Worm (Caenorhabditis elegans): ENCODE measurements around the gene C44H4.6.

DNA sequence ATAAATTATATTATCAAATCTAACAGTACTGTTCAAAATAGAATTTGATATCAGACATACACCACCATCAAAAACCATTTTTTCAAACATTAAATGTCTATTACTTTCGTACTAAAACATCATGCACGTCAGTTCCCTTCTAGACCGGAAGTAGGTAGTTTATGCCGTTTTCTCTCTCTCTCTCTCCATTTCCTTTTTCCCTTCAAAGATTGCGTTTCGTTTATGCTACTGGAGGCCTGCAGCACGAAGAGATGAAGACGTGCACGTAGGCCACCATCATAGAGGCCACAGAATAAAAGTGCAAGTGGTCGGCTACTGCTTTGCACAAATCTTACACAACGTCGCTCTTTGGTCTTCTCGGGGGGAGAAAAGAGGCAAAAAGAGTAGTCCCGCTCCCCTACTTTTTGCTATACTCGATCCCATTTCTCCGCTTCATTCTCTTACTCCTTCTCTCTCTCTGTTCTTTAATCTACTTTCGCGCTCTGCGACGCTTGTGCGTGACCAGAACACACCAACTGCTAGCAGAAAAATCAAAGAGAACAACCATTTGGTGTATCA is 37.6 kb downstream of the C44H4.6 start:
- TF ChIP-seq zip-2 (tag; optimal IDR thresholded peaks at IDR 0.05) (no peak), fkh-10 (GFP tag; optimal IDR thresholded peaks at IDR 0.05) (peak; percentile 68), mdl-1 (tag; optimal IDR thresholded peaks at IDR 0.05) (peak; percentile 55 to 71), ceh-62 (tag; optimal IDR thresholded peaks at IDR 0.05) (no peak), ces-1 (GFP tag; optimal IDR thresholded peaks at IDR 0.05) (peak; percentile 42), pha-4 (GFP tag; IDR thresholded peaks at IDR 0.05) (no peak), pha-4 (tag; optimal IDR thresholded peaks at IDR 0.05) (peak; percentile 37), aly-2 (tag; optimal IDR thresholded peaks at IDR 0.05) (no peak), nhr-11 (tag; optimal IDR thresholded peaks at IDR 0.05) (peak; percentile 74), lin-13 (GFP tag; optimal IDR thresholded peaks at IDR 0.05) (peak; percentile 3), ZK546.5 (tag; optimal IDR thresholded peaks at IDR 0.05) (no peak), D1046.2 (GFP tag; IDR thresholded peaks at IDR 0.05) (no peak), egl-27 (tag; optimal IDR thresholded peaks at IDR 0.05) (no peak), ztf-7 (tag; optimal IDR thresholded peaks at IDR 0.05) (no peak), zfp-2 (tag; optimal IDR thresholded peaks at IDR 0.05) (no peak)
